ENCODE assay signal across 2 fruit fly cellular contexts in genomic region chr2L:10145571-10145970, dm6.
TF ChIP-seq lines count a peak whose summit lies in the region.

No protein-coding gene starts in this region.

- no peak for TF ChIP-seq CTCF in whole organism, embryonic (GFP tag; optimal IDR thresholded peaks at IDR 0.05; lab: Kevin White, UChicago)

TF ChIP-seq in whole organism, embryonic, 481 proteins besides CTCF, POLR2A, EP300 and RAD21:
- TF ChIP-seq Ets65A (GFP tag; lab: Kevin White, UChicago) (peak; percentile 58), ERR (GFP tag; optimal IDR thresholded peaks at IDR 0.05; lab: Kevin White, UChicago) (no peak)

TF ChIP-seq in whole organism, prepupa, 60 proteins besides CTCF, POLR2A, EP300 and RAD21:
- TF ChIP-seq svp (GFP tag; lab: Kevin White, UChicago) (peak; percentile 53), CG8319 (GFP tag; optimal IDR thresholded peaks at IDR 0.05; lab: Kevin White, UChicago) (no peak), CG10669 (GFP tag; optimal IDR thresholded peaks at IDR 0.05; lab: Kevin White, UChicago) (no peak)
